Worm (Caenorhabditis elegans) whole organism, L1 larva: ENCODE data around the gene F11C1.1.

Experiments used
- C16A3.4 ChIP-seq: fragments of 150-350 bp; optimal IDR thresholded peaks from 2 replicates; lab custom pipeline; 2014; ENCODE audit warnings: missing biosample characterization, missing genetic modification characterization
- ama-1 ChIP-seq: fragments of 150-350 bp; optimal IDR thresholded peaks from 2 replicates; lab custom pipeline; 2014
- blmp-1 ChIP-seq: fragments of 150-350 bp; optimal IDR thresholded peaks from 2 replicates; lab custom pipeline; 2014; ENCODE audit warnings: missing biosample characterization, missing genetic modification characterization
- ces-1 ChIP-seq: fragments of 150-350 bp; optimal IDR thresholded peaks from 2 replicates; lab custom pipeline; 2014; ENCODE audit warnings: missing biosample characterization, missing genetic modification reagents, missing genetic modification characterization
- elt-3 ChIP-seq, 6 experiments: fragments of 150-350 bp in 1 of 6; sonication (generic microtip); optimal IDR thresholded peaks; 2 replicates each; lab custom pipeline; 2017 to 2018; ENCODE audit warnings: missing biosample characterization in 6 of 6, missing genetic modification characterization in 6 of 6, inconsistent platforms in 1 of 6
- lin-39 ChIP-seq: fragments of 150-350 bp; optimal IDR thresholded peaks from 2 replicates; lab custom pipeline; 2014; ENCODE audit warnings: missing biosample characterization, missing genetic modification reagents, missing genetic modification characterization
- nhr-237 ChIP-seq: fragments of 150-350 bp; optimal IDR thresholded peaks from 2 replicates; lab custom pipeline; 2014; ENCODE audit warnings: missing biosample characterization, missing genetic modification characterization
- skn-1 ChIP-seq: fragments of 150-350 bp; optimal IDR thresholded peaks from 2 replicates; lab custom pipeline; 2014; ENCODE audit warnings: missing biosample characterization, missing genetic modification characterization
- zag-1 ChIP-seq: fragments of 150-350 bp; optimal IDR thresholded peaks from 2 replicates; lab custom pipeline; 2014; ENCODE audit warnings: missing biosample characterization, missing genetic modification characterization
- ztf-11 ChIP-seq, 2 experiments: sonication (generic microtip); optimal IDR thresholded peaks; 2 replicates each; lab custom pipeline; 2016 to 2017; ENCODE audit warnings: missing genetic modification characterization in 2 of 2, missing biosample characterization in 1 of 2, missing compliant biosample characterization in 1 of 2
- ztf-4 ChIP-seq: fragments of 150-350 bp; optimal IDR thresholded peaks from 2 replicates; lab custom pipeline; 2014; ENCODE audit warnings: missing biosample characterization, missing genetic modification characterization

DNA sequence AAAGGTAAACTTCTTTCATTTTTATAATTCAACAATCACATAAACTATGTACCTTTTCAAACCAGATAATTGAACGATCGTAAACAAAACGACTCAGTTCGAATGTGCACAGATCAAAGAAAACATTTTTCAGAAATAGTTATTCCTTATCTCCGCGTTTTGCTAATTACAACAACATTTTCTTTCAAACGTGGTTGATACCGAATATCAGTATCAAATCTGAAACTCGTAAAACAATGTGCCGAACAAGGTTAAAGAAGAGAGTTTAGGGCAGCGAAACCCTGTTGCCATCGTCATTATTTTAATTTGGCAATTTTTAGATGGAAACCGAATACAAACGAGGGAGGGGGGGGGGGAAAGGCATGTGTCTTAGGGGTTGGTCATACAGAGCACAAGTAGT, 9.0 kb downstream of the F11C1.1 start, which contains the start of gene scav-4:
- no peak for TF ChIP-seq elt-3 (tag; optimal IDR thresholded peaks at IDR 0.05; lab: Kevin White, UChicago)
- TF ChIP-seq ztf-4 (tag; lab: Kevin White, UChicago) = no peak
- TF ChIP-seq ces-1 (GFP tag; lab: Kevin White, UChicago) = no peak
- no peak for TF ChIP-seq zag-1 (tag; lab: Kevin White, UChicago)
- TF ChIP-seq blmp-1 (tag; lab: Kevin White, UChicago) = no peak
- no peak for TF ChIP-seq ama-1 (lab: Kevin White, UChicago)
- TF ChIP-seq C16A3.4 (tag; lab: Kevin White, UChicago) = no peak
- no peak for TF ChIP-seq skn-1
- no peak for TF ChIP-seq nhr-237 (tag; lab: Kevin White, UChicago)
- no peak for TF ChIP-seq lin-39 (tag; lab: Kevin White, UChicago)
- no peak for TF ChIP-seq ztf-11 (tag; optimal IDR thresholded peaks at IDR 0.05; lab: Kevin White, UChicago)
